Worm (Caenorhabditis elegans) whole organism, L1 larva: ENCODE data around the gene sru-13.
A peak's percentile ranks its signal among the peaks of the same experiment; 100 is the strongest.

ENCODE experiments used
- C16A3.4 ChIP-seq: fragments of 150-350 bp; optimal IDR thresholded peaks from 2 replicates; lab custom pipeline; 2014; ENCODE audit warnings: missing biosample characterization, missing genetic modification characterization
- F16B12.6 ChIP-seq: fragments of 150-350 bp; optimal IDR thresholded peaks from 2 replicates; lab custom pipeline; 2014; ENCODE audit warnings: missing biosample characterization, missing genetic modification characterization
- Y116A8C.19 ChIP-seq: sonication (generic microtip); optimal IDR thresholded peaks from 2 replicates; lab custom pipeline; 2016; ENCODE audit warnings: missing compliant biosample characterization, missing genetic modification characterization, borderline replicate concordance
- aha-1 ChIP-seq: fragments of 150-350 bp; optimal IDR thresholded peaks from 2 replicates; lab custom pipeline; 2014; ENCODE audit warnings: missing biosample characterization, missing genetic modification characterization
- alr-1 ChIP-seq: fragments of 200-800 bp; sonication (Bioruptor generic); optimal IDR thresholded peaks from 2 replicates; lab custom pipeline; 2018; ENCODE audit warnings: borderline replicate concordance, mild to moderate bottlenecking, missing genetic modification characterization, missing compliant biosample characterization
- aly-2 ChIP-seq: fragments of 150-350 bp; optimal IDR thresholded peaks from 2 replicates; lab custom pipeline; 2014; ENCODE audit warnings: missing biosample characterization, missing genetic modification characterization
- ama-1 ChIP-seq: fragments of 150-350 bp; optimal IDR thresholded peaks from 2 replicates; lab custom pipeline; 2014
- blmp-1 ChIP-seq: fragments of 150-350 bp; optimal IDR thresholded peaks from 2 replicates; lab custom pipeline; 2014; ENCODE audit warnings: missing biosample characterization, missing genetic modification characterization
- ceh-82 ChIP-seq, 3 experiments: fragments of 150-350 bp in 1 of 3; sonication (generic microtip) in 2 of 3; optimal IDR thresholded peaks; 2 replicates each; lab custom pipeline; 2014 to 2017; ENCODE audit warnings: missing biosample characterization in 3 of 3, missing genetic modification characterization in 3 of 3
- ceh-88 ChIP-seq: fragments of 200-800 bp; sonication (Bioruptor generic); IDR thresholded peaks from 2 replicates; pipeline ENCODE4 v1.3.6; 2022; ENCODE audit warnings: missing genetic modification characterization, missing compliant biosample characterization
- efl-1 ChIP-seq, 4 experiments: fragments of 150-350 bp; optimal IDR thresholded peaks in 3 of 4; peaks in 1 of 4; 1 replicate in 1 of 4; 2 replicates in 3 of 4; lab custom pipeline; 2014; ENCODE audit warnings: missing biosample characterization in 2 of 4, missing genetic modification characterization in 2 of 4, missing genetic modification reagents in 2 of 4
- egl-27 ChIP-seq, 2 experiments: fragments of 150-350 bp in 1 of 2; sonication (generic microtip); optimal IDR thresholded peaks; 3 replicates each; lab custom pipeline; 2017 to 2018; ENCODE audit warnings: missing biosample characterization in 2 of 2, missing genetic modification characterization in 2 of 2, missing genetic modification reagents in 2 of 2
- fkh-10 ChIP-seq: sonication (generic microtip); optimal IDR thresholded peaks from 2 replicates; lab custom pipeline; 2017; ENCODE audit warnings: missing biosample characterization, missing genetic modification reagents, missing genetic modification characterization
- fkh-4 ChIP-seq: sonication (generic microtip); optimal IDR thresholded peaks from 2 replicates; lab custom pipeline; 2016; ENCODE audit warnings: missing compliant biosample characterization, missing genetic modification characterization, borderline replicate concordance
- hlh-17 ChIP-seq: fragments of 200-800 bp; sonication (Bioruptor generic); optimal IDR thresholded peaks from 2 replicates; lab custom pipeline; 2018; ENCODE audit warnings: missing genetic modification characterization, mild to moderate bottlenecking, missing compliant biosample characterization, moderate library complexity, borderline replicate concordance
- hpl-2 ChIP-seq: fragments of 150-350 bp; optimal IDR thresholded peaks from 2 replicates; lab custom pipeline; 2014; ENCODE audit warnings: missing biosample characterization, missing genetic modification reagents, missing genetic modification characterization
- jun-1 ChIP-seq: fragments of 150-350 bp; optimal IDR thresholded peaks from 2 replicates; lab custom pipeline; 2014; ENCODE audit warnings: missing biosample characterization, missing genetic modification reagents, missing genetic modification characterization
- lin-14 ChIP-seq: fragments of 200-800 bp; sonication (Bioruptor generic); optimal IDR thresholded peaks from 2 replicates; lab custom pipeline; 2018; ENCODE audit warnings: mild to moderate bottlenecking, missing genetic modification characterization, moderate library complexity, missing compliant biosample characterization
- lin-35 ChIP-seq, 2 experiments: fragments of 150-350 bp; optimal IDR thresholded peaks; 2 replicates each; lab custom pipeline; 2014; ENCODE audit warnings: missing biosample characterization in 2 of 2, missing genetic modification characterization in 2 of 2, missing genetic modification reagents in 2 of 2
- lin-39 ChIP-seq: fragments of 150-350 bp; optimal IDR thresholded peaks from 2 replicates; lab custom pipeline; 2014; ENCODE audit warnings: missing biosample characterization, missing genetic modification reagents, missing genetic modification characterization
- lir-3 ChIP-seq: sonication (generic microtip); optimal IDR thresholded peaks from 2 replicates; lab custom pipeline; 2016; ENCODE audit warnings: mild to moderate bottlenecking, missing genetic modification characterization, moderate library complexity, missing compliant biosample characterization; ENCODE audit not compliant: poor library complexity
- lsy-2 ChIP-seq, 2 experiments: fragments of 150-350 bp; optimal IDR thresholded peaks; 2 replicates each; lab custom pipeline; 2014; ENCODE audit warnings: missing biosample characterization in 2 of 2, missing genetic modification characterization in 2 of 2
- mep-1 ChIP-seq: fragments of 150-350 bp; optimal IDR thresholded peaks from 2 replicates; lab custom pipeline; 2014; ENCODE audit warnings: missing biosample characterization, missing genetic modification characterization
- nhr-19 ChIP-seq: fragments of 200-800 bp; sonication (Bioruptor generic); conservative IDR thresholded peaks from 2 replicates; pipeline ENCODE4 v1.3.6; 2022; ENCODE audit warnings: missing genetic modification characterization, missing compliant biosample characterization
- nhr-20 ChIP-seq: sonication (generic microtip); optimal IDR thresholded peaks from 2 replicates; lab custom pipeline; 2016; ENCODE audit warnings: mild to moderate bottlenecking, missing genetic modification characterization, missing compliant biosample characterization
- nhr-237 ChIP-seq: fragments of 150-350 bp; optimal IDR thresholded peaks from 2 replicates; lab custom pipeline; 2014; ENCODE audit warnings: missing biosample characterization, missing genetic modification characterization
- nhr-28 ChIP-seq: fragments of 150-350 bp; optimal IDR thresholded peaks from 2 replicates; lab custom pipeline; 2014; ENCODE audit warnings: missing biosample characterization, missing genetic modification characterization
- nhr-47 ChIP-seq: sonication (generic microtip); optimal IDR thresholded peaks from 2 replicates; lab custom pipeline; 2016; ENCODE audit warnings: mild to moderate bottlenecking, missing genetic modification characterization, moderate library complexity, missing compliant biosample characterization
- nhr-85 ChIP-seq: sonication (generic microtip); peaks from one replicate; lab custom pipeline; 2016; ENCODE audit warnings: missing genetic modification characterization, inconsistent platforms, missing compliant biosample characterization
- nhr-90 ChIP-seq: sonication (generic microtip); optimal IDR thresholded peaks from 2 replicates; lab custom pipeline; 2016; ENCODE audit warnings: mild to moderate bottlenecking, missing genetic modification characterization, missing compliant biosample characterization; ENCODE audit not compliant: poor library complexity
- pax-3 ChIP-seq: fragments of 200-800 bp; sonication (Bioruptor generic); optimal IDR thresholded peaks from 2 replicates; lab custom pipeline; 2018; ENCODE audit warnings: mild to moderate bottlenecking, missing genetic modification characterization, moderate library complexity, missing compliant biosample characterization
- skn-1 ChIP-seq: fragments of 150-350 bp; optimal IDR thresholded peaks from 2 replicates; lab custom pipeline; 2014; ENCODE audit warnings: missing biosample characterization, missing genetic modification characterization
- snu-23 ChIP-seq: sonication (generic microtip); optimal IDR thresholded peaks from 2 replicates; lab custom pipeline; 2016; ENCODE audit warnings: missing genetic modification characterization, missing compliant biosample characterization
- swsn-7 ChIP-seq: sonication (generic microtip); optimal IDR thresholded peaks from 2 replicates; lab custom pipeline; 2016; ENCODE audit warnings: missing genetic modification characterization, missing compliant biosample characterization
- tbx-2 ChIP-seq: sonication (generic microtip); optimal IDR thresholded peaks from 2 replicates; lab custom pipeline; 2016; ENCODE audit warnings: missing genetic modification characterization, missing compliant biosample characterization
- tlp-1 ChIP-seq: fragments of 150-350 bp; optimal IDR thresholded peaks from 2 replicates; lab custom pipeline; 2014; ENCODE audit warnings: missing biosample characterization, missing genetic modification characterization
- unc-86 ChIP-seq: sonication (generic microtip); optimal IDR thresholded peaks from 2 replicates; lab custom pipeline; 2016; ENCODE audit warnings: missing genetic modification characterization, missing compliant biosample characterization
- unc-98 ChIP-seq: fragments of 200-800 bp; sonication (Bioruptor generic); IDR thresholded peaks from 2 replicates; pipeline ENCODE4 v1.3.6; 2022; ENCODE audit warnings: missing genetic modification characterization, missing compliant biosample characterization
- vab-15 ChIP-seq: sonication (generic microtip); optimal IDR thresholded peaks from 2 replicates; lab custom pipeline; 2017; ENCODE audit warnings: missing genotype, mild to moderate bottlenecking, missing genetic modification characterization, missing compliant biosample characterization
- ztf-11 ChIP-seq, 2 experiments: sonication (generic microtip); optimal IDR thresholded peaks; 2 replicates each; lab custom pipeline; 2016 to 2017; ENCODE audit warnings: missing genetic modification characterization in 2 of 2, missing biosample characterization in 1 of 2, missing compliant biosample characterization in 1 of 2
- ztf-4 ChIP-seq: fragments of 150-350 bp; optimal IDR thresholded peaks from 2 replicates; lab custom pipeline; 2014; ENCODE audit warnings: missing biosample characterization, missing genetic modification characterization

Gene sru-13

ce11 chrIV:12547824-12548223, 25.4 kb upstream of the sru-13 start, which contains the start of gene ipmk-1:
Gene ipmk-1 (plus strand): TSS chrIV:12548124.
- TF ChIP-seq alr-1 (tag; lab: Kevin White, UChicago) = no peak
- TF ChIP-seq ceh-88 = no peak
- no peak for TF ChIP-seq hlh-17 (GFP tag; lab: Kevin White, UChicago)
- no peak for TF ChIP-seq ama-1
- TF ChIP-seq nhr-20 (tag; lab: Kevin White, UChicago) = no peak
- no peak for TF ChIP-seq nhr-19 (GFP tag; lab: Robert Waterston, UW)
- no peak for TF ChIP-seq ztf-4 (tag; lab: Kevin White, UChicago)
- TF ChIP-seq egl-27 (tag; optimal IDR thresholded peaks at IDR 0.05; lab: Kevin White, UChicago) = no peak
- no peak for TF ChIP-seq Y116A8C.19 (tag; lab: Kevin White, UChicago)
- no peak for TF ChIP-seq fkh-4 (tag; lab: Kevin White, UChicago)
- TF ChIP-seq jun-1 = no peak
- TF ChIP-seq nhr-85 (tag; lab: Kevin White, UChicago) = no peak
- no peak for TF ChIP-seq lin-39 (tag; lab: Kevin White, UChicago)
- no peak for TF ChIP-seq aly-2 (tag; lab: Kevin White, UChicago)
- no peak for TF ChIP-seq nhr-47 (tag; lab: Kevin White, UChicago)
- no peak for TF ChIP-seq ztf-11 (tag; optimal IDR thresholded peaks at IDR 0.05; lab: Kevin White, UChicago)
- no peak for TF ChIP-seq vab-15 (tag; lab: Kevin White, UChicago)
- TF ChIP-seq ceh-82 (tag; optimal IDR thresholded peaks at IDR 0.05; lab: Kevin White, UChicago) = no peak
- TF ChIP-seq tlp-1 (tag; lab: Kevin White, UChicago) = no peak
- TF ChIP-seq nhr-237 = no peak

DNA sequence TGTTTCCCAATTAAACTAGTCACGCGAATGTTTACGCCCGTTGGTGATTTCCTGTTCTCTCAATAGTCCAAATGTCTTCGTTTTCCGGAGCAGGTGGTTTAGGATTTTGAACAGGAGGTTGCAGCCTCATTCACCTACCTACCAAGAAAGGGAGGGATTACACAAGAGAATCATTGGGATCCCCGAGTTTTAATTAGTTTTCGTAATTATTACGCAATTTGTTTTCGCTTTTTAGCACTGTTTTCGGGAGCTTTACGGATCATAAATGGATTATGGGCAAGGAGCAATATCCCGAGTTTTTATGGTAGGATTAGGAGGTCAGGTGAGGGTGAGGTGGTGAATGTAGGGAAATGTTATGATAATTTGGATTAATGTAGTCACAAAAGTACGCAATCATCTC, 23.5 kb upstream of the sru-13 start:
- TF ChIP-seq ztf-11 (tag; optimal IDR thresholded peaks at IDR 0.05; lab: Kevin White, UChicago) = no peak
- no peak for TF ChIP-seq pax-3
- TF ChIP-seq nhr-90 (tag; lab: Kevin White, UChicago) = no peak
- TF ChIP-seq nhr-47 (tag; lab: Kevin White, UChicago) = no peak
- TF ChIP-seq hlh-17 (GFP tag; lab: Kevin White, UChicago) = no peak
- TF ChIP-seq blmp-1 (tag; lab: Kevin White, UChicago) = no peak
- no peak for TF ChIP-seq hpl-2 (GFP tag; lab: Kevin White, UChicago)
- TF ChIP-seq unc-86 (tag; lab: Kevin White, UChicago) = no peak

DNA sequence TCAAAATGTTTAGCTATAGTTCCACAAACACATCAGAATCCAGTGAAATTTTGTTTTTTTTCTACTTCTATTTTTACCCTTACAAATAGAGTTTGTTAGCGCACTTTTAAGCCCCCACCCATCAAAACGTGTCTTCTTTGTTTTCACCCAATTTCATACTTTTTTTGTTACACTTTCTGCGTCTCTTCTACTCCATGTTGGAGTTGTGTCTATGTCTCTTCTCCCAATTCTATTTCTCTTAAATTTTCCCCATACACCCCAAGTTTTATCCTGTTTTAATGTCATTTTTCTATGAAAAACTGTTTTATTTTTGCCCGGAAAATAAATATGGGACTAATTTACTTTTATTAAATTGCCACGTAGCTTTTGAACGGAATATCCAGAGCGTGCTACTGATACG, 23.0 kb upstream of the sru-13 start:
- TF ChIP-seq ztf-11 (tag; optimal IDR thresholded peaks at IDR 0.05; lab: Kevin White, UChicago) (no peak), snu-23 (peak; percentile 2), blmp-1 (tag; lab: Kevin White, UChicago) (peak; percentile 37), lin-14 (GFP tag; lab: Kevin White, UChicago) (peak; percentile 14), efl-1 (optimal IDR thresholded peaks at IDR 0.05; lab: Kevin White, UChicago) (peak; percentile 27 to 43), efl-1 (GFP tag; optimal IDR thresholded peaks at IDR 0.05 in 1 of 2; lab: Kevin White, UChicago) (peak in 1 of 2 experiments; percentile 81), unc-98 (GFP tag; lab: Robert Waterston, UW) (no peak), lsy-2 (tag; optimal IDR thresholded peaks at IDR 0.05; lab: Kevin White, UChicago) (peak in 1 of 2 experiments; percentile 35), nhr-47 (tag; lab: Kevin White, UChicago) (no peak), tlp-1 (tag; lab: Kevin White, UChicago) (no peak), mep-1 (tag; lab: Kevin White, UChicago) (no peak)
- TF ChIP-seq, all 84 proteins: peak for 5

- no peak for TF ChIP-seq skn-1
- no peak for TF ChIP-seq aha-1 (tag; lab: Kevin White, UChicago)
- no peak for TF ChIP-seq C16A3.4
- no peak for TF ChIP-seq vab-15 (tag; lab: Kevin White, UChicago)
- no peak for TF ChIP-seq tlp-1 (tag; lab: Kevin White, UChicago)
- no peak for TF ChIP-seq lir-3 (tag; lab: Kevin White, UChicago)
- no peak for TF ChIP-seq lsy-2 (tag; optimal IDR thresholded peaks at IDR 0.05; lab: Kevin White, UChicago)
- no peak for TF ChIP-seq blmp-1 (tag; lab: Kevin White, UChicago)
- TF ChIP-seq nhr-19 (GFP tag; lab: Robert Waterston, UW) = no peak
- no peak for TF ChIP-seq F16B12.6 (tag; lab: Kevin White, UChicago)
- TF ChIP-seq fkh-10 (GFP tag; lab: Kevin White, UChicago) = no peak
- TF ChIP-seq ama-1 = no peak
- no peak for TF ChIP-seq swsn-7 (tag; lab: Kevin White, UChicago)
- TF ChIP-seq tbx-2 (tag; lab: Kevin White, UChicago) = no peak
- no peak for TF ChIP-seq hpl-2 (GFP tag; lab: Kevin White, UChicago)
- TF ChIP-seq lin-35 (GFP tag; optimal IDR thresholded peaks at IDR 0.05; lab: Kevin White, UChicago) = no peak
- TF ChIP-seq egl-27 (tag; optimal IDR thresholded peaks at IDR 0.05; lab: Kevin White, UChicago) = no peak
- no peak for TF ChIP-seq nhr-28
Observed at ce11 chrIV:12544624-12545023, 22.2 kb upstream of the sru-13 start.
